Worm (Caenorhabditis elegans) whole organism, dauer: ENCODE results near the gene F23A7.3.

ENCODE experiments used
- unc-62 ChIP-seq: sonication (generic microtip); optimal IDR thresholded peaks from 2 replicates; lab custom pipeline; 2017; ENCODE audit warnings: missing biosample characterization, missing genetic modification reagents, missing genetic modification characterization

Gene F23A7.3

ce11 chrX:16217749-16218148, 2.1 kb upstream of the F23A7.3 start:
- no peak for TF ChIP-seq unc-62

- TF ChIP-seq unc-62: no peak
Measured at ce11 chrX:16218306-16218705, 1.5 kb upstream of the F23A7.3 start.

- TF ChIP-seq unc-62: no peak
Measured at ce11 chrX:16228622-16229021, 8.8 kb downstream of the F23A7.3 start, which contains the start of gene F23A7.5. Gene F23A7.5, plus strand, starts transcription at chrX:16228922.

ce11 chrX:16240626-16241025, 20.8 kb downstream of the F23A7.3 start:
- no peak for TF ChIP-seq unc-62

ce11 chrX:16243129-16243528, 23.3 kb downstream of the F23A7.3 start:
- TF ChIP-seq unc-62: no peak

- TF ChIP-seq unc-62: no peak
Measured at ce11 chrX:16244764-16245244, 25.0 kb downstream of the F23A7.3 start, which contains the start of gene W10G6.1. Gene W10G6.1, plus strand, starts transcription at chrX:16245194.

- TF ChIP-seq unc-62: no peak
Measured at ce11 chrX:16250679-16251078, 30.9 kb downstream of the F23A7.3 start, which contains the start of gene W10G6.6. Gene W10G6.6, minus strand, starts transcription at chrX:16250779.

- no peak for TF ChIP-seq unc-62
Measured at ce11 chrX:16258503-16258902, 38.7 kb downstream of the F23A7.3 start.

ce11 chrX:16260077-16260476, 40.3 kb downstream of the F23A7.3 start:
- no peak for TF ChIP-seq unc-62

- TF ChIP-seq unc-62: no peak
Measured at ce11 chrX:16261993-16262392, 42.2 kb downstream of the F23A7.3 start, which contains the start of gene sgk-1. Gene sgk-1, minus strand, starts transcription at chrX:16262122.

- no peak for TF ChIP-seq unc-62
Measured at ce11 chrX:16263287-16263686, 43.5 kb downstream of the F23A7.3 start.

ce11 chrX:16265636-16266384, 46.0 kb downstream of the F23A7.3 start, which contains the start of gene mua-6:
Gene mua-6, minus strand, starts transcription at chrX:16265686.
- TF ChIP-seq unc-62: no peak

- TF ChIP-seq unc-62: no peak
Measured at ce11 chrX:16269969-16270368, 50.2 kb downstream of the F23A7.3 start, which contains the start of gene ifa-3. Gene ifa-3, minus strand, starts transcription at chrX:16270069.

ce11 chrX:16271147-16271546, 51.3 kb downstream of the F23A7.3 start:
- TF ChIP-seq unc-62: no peak
